Worm (Caenorhabditis elegans): ENCODE results near the gene dmsr-13.

DNA sequence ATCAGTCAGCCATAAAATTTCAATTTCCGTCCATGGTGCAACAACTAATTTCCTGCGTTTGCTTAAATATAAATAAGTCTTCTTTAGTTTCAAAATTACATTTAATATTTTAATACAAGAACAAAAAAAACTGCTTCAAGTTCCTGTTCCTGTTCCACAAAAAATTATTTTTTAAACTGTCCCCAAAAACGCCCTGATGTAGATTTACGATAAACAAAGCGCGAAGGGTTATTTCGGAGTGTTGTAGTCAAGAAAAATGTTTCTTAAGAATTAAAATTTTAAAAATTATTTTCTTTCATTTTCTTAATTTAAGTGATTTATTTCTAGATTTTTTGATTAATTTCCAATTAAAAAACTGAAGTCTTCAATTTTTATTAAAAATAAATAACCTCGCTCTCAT lies 18.9 kb upstream of the dmsr-13 start, which contains the start of gene T15B7.15:
- no peak for TF ChIP-seq skn-1 (tag; optimal IDR thresholded peaks at IDR 0.05)
- TF ChIP-seq nhr-76 (tag; optimal IDR thresholded peaks at IDR 0.05) = no peak
- no peak for TF ChIP-seq tbx-2 (tag; optimal IDR thresholded peaks at IDR 0.05)
- TF ChIP-seq pha-4 (tag; optimal IDR thresholded peaks at IDR 0.05) = peak; percentile 51
- no peak for TF ChIP-seq aly-2 (tag; optimal IDR thresholded peaks at IDR 0.05)
- TF ChIP-seq unc-62 (GFP tag; optimal IDR thresholded peaks at IDR 0.05) = no peak
- TF ChIP-seq ceh-16 (tag; optimal IDR thresholded peaks at IDR 0.05) = no peak
- no peak for TF ChIP-seq ZK546.5 (tag; optimal IDR thresholded peaks at IDR 0.05)
